Fruit fly (Drosophila melanogaster): ENCODE data around the gene Ref2.

Gene Ref2

DNA sequence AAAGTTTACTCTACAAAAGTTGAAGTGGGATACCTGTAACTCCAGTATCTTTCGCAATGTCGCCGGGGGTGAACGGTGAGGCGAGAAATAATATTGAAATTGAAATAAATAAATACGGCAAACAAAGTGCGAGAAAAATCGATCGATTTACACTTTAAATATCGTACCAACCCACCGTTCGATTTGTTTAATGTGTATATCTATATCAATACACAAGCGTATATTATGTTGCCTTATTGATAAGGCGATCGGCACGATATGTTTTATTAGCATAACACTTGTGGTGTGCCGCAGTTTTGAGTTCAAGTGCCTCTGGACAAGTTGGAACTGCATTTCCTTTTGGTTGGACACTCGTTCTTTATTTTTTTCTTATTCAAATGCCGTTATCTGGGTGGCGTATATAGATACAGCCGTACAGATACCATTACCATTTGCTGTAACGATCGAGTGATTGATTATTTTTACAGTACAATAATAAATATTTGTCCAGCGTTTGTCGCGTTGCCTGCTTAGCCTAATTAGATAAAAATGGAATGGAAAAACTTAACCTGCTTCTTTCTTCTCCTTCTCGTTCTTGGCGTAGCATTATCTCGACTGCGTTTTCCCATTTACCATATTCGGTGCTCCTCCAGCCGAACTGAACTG is 57.2 kb downstream of the Ref2 start (continued):
- TF ChIP-seq pzg (GFP tag; optimal IDR thresholded peaks at IDR 0.05) (no peak), CG13296 (GFP tag; optimal IDR thresholded peaks at IDR 0.05) (no peak), Bdp1 (GFP tag; optimal IDR thresholded peaks at IDR 0.05) (no peak), Oaz (GFP tag; IDR thresholded peaks at IDR 0.05) (no peak), caup (GFP tag; optimal IDR thresholded peaks at IDR 0.05; ENCODE audit: severe bottlenecking) (no peak), fd102C (GFP tag; optimal IDR thresholded peaks at IDR 0.05) (peak; percentile 25), ind (GFP tag; optimal IDR thresholded peaks at IDR 0.05) (no peak), lola (GFP tag; optimal IDR thresholded peaks at IDR 0.05) (peak in 1 of 3 experiments; percentile 33), ase (GFP tag; IDR thresholded peaks at IDR 0.05) (no peak), CG15696 (tag; optimal IDR thresholded peaks at IDR 0.05) (peak; percentile 72), Sin3A (optimal IDR thresholded peaks at IDR 0.05) (no peak), Doc3 (GFP tag; IDR thresholded peaks at IDR 0.05; ENCODE audit: partially characterized antibody) (no peak), inv (GFP tag; IDR thresholded peaks at IDR 0.05; ENCODE audit: partially characterized antibody) (no peak), Fer2 (tag; optimal IDR thresholded peaks at IDR 0.05) (no peak), D19A (tag; optimal IDR thresholded peaks at IDR 0.05) (no peak), CG4617 (GFP tag; optimal IDR thresholded peaks at IDR 0.05; ENCODE audit: borderline replicate concordance) (no peak), Dek (tag; optimal IDR thresholded peaks at IDR 0.05) (no peak), usp (GFP tag; optimal IDR thresholded peaks at IDR 0.05) (no peak), dm (GFP tag; optimal IDR thresholded peaks at IDR 0.05) (no peak), HmgD (GFP tag; optimal IDR thresholded peaks at IDR 0.05) (no peak), CG15601 (tag; optimal IDR thresholded peaks at IDR 0.05) (no peak), CG6175 (GFP tag; IDR thresholded peaks at IDR 0.05) (no peak), dati (GFP tag; IDR thresholded peaks at IDR 0.05) (no peak), cad (GFP tag; optimal IDR thresholded peaks at IDR 0.05) (no peak), CG30431 (GFP tag; optimal IDR thresholded peaks at IDR 0.05) (no peak), CG12236 (GFP tag; optimal IDR thresholded peaks at IDR 0.05) (no peak), sens (GFP tag) (peak; percentile 81), NfI (GFP tag; optimal IDR thresholded peaks at IDR 0.05) (no peak), H15 (GFP tag; IDR thresholded peaks at IDR 0.05) (no peak), CG7839 (tag; optimal IDR thresholded peaks at IDR 0.05) (no peak), Dbx (GFP tag; IDR thresholded peaks at IDR 0.05) (no peak), Fer1 (GFP tag; optimal IDR thresholded peaks at IDR 0.05) (no peak), Trl (optimal IDR thresholded peaks at IDR 0.05) (no peak), Trl (GFP tag; optimal IDR thresholded peaks at IDR 0.05) (no peak), Vsx1 (GFP tag; optimal IDR thresholded peaks at IDR 0.05) (peak; percentile 64), aop (GFP tag; IDR thresholded peaks at IDR 0.05) (no peak), CG10209 (GFP tag; optimal IDR thresholded peaks at IDR 0.05) (peak; percentile 39), slou (GFP tag; optimal IDR thresholded peaks at IDR 0.05) (no peak), az2 (GFP tag; optimal IDR thresholded peaks at IDR 0.05) (no peak), Dp (GFP tag; optimal IDR thresholded peaks at IDR 0.05) (no peak), CG34422 (GFP tag; IDR thresholded peaks at IDR 0.05) (no peak), lab (GFP tag; optimal IDR thresholded peaks at IDR 0.05) (peak; percentile 38), CG31224 (GFP tag; IDR thresholded peaks at IDR 0.05) (no peak), org-1 (GFP tag; optimal IDR thresholded peaks at IDR 0.05) (no peak), CG6791 (GFP tag; IDR thresholded peaks at IDR 0.05; ENCODE audit: partially characterized antibody) (no peak), seq (GFP tag; IDR thresholded peaks at IDR 0.05) (no peak), CG1603 (tag; optimal IDR thresholded peaks at IDR 0.05) (peak; percentile 5), fd96Cb (tag; optimal IDR thresholded peaks at IDR 0.05) (no peak), Rfx (GFP tag; IDR thresholded peaks at IDR 0.05) (no peak), CG9609 (GFP tag; optimal IDR thresholded peaks at IDR 0.05) (no peak), h (optimal IDR thresholded peaks at IDR 0.05) (no peak), CG7357 (GFP tag; IDR thresholded peaks at IDR 0.05) (no peak)

Measured in whole organism, embryonic.